Worm (Caenorhabditis elegans): Measurements from ENCODE around the gene gly-4.

The gly-4 gene

DNA sequence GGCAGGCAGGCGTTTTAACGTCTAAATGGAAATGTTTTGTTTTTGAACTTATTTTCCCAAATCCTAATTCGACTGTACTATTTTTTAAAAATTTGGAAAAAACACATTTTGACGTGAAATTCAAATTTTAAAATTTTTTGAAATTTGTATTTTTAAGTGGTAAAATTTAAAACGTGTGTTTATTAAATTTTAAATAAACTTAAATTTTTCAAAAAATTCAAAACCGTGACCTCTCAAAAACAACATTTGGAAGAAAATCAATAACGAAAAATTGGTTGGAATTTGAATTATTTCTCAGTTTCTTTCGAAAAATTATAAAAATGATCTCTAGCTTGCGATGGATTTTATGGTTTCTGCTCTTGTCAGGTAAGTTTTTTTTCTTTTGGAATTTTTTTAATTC is 37.8 kb downstream of the gly-4 start, which contains the start of gene Y116F11B.8:
Y116F11B.8 (plus strand) TSS at position 301 of the 400 bp plus-strand sequence.
- no peak for TF ChIP-seq unc-62 (GFP tag; optimal IDR thresholded peaks at IDR 0.05)

DNA sequence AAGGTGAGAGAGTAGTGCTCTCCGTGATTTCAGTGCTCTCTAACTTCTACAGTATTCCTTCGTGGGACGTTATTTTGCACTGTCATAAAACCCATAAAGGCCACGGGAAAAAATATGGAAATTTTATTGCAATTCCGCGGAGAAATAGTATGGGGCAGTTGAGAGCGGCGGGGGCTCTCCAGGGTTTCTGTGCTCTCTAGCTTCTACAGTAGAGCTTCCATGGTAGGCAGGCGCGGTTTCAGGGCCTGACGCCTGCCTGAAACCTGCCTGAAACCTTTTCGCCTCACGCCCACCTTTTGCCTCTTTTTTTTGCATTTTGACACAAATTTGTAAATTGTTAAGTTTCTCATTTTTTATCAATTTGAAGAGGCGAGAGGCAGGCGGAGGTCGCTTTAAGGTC is 38.2 kb downstream of the gly-4 start:
- no peak for TF ChIP-seq unc-62 (GFP tag; optimal IDR thresholded peaks at IDR 0.05)

DNA sequence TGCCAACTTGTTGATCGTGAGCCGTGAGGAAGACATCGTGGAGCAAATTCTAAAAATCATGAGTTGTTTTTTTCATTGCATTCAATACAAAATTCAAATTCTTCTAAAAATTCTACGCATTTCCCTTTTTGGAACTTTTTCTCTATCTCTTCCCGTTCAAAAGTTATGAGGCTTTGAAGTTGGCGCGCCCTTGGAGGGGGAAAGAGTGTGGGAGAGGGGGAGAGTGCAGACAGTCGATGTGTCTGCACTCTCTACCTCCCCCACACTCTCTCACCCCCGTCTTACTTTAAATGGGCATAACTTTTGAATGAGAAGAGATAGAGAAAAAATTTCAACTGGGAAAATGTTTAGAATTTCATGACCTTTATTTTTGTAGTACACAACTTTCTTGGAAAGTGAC is 38.8 kb downstream of the gly-4 start:
- no peak for TF ChIP-seq unc-62 (GFP tag; optimal IDR thresholded peaks at IDR 0.05)

DNA sequence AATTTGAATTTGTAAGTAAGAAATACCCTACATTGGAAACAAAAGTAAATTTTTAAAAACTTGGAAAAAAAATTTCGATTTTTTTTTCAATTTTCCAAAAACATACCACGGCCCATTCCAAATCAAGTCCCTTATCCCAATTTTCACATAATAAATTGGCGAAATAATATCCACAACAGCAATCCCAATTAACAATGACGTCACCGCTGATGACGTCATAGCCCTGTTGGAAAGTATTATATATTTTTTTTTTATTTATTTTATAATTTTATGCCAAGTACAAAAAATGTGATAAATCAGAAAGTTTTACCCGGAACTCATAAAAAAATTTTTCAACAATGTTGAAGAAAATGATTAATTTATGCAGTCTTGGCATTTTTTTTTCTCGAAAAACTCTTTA is 41.5 kb downstream of the gly-4 start:
- no peak for TF ChIP-seq unc-62 (GFP tag; optimal IDR thresholded peaks at IDR 0.05)

DNA sequence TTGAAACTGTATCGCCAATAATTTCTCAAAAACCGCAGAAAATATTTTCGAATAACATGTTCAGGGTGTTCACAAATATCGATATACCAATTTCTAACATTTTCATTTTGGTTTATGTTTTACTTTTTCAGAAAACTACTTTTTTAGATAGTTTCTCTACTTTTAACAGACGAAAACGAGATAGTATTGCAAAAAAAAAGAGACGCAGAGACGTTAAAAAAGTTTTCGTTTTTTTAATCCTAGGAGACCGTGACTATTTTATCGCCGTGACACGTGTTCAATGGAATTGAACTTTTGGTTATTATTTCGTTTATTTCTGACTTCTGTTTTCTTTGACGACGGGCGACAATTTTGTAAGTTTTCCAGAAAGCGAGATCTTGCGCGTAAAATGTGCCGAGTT is 47.1 kb downstream of the gly-4 start, which contains the start of gene Y116F11B.7:
Y116F11B.7 (plus strand) TSS at position 301 of the 400 bp plus-strand sequence.
- no peak for TF ChIP-seq unc-62 (GFP tag; optimal IDR thresholded peaks at IDR 0.05)

DNA sequence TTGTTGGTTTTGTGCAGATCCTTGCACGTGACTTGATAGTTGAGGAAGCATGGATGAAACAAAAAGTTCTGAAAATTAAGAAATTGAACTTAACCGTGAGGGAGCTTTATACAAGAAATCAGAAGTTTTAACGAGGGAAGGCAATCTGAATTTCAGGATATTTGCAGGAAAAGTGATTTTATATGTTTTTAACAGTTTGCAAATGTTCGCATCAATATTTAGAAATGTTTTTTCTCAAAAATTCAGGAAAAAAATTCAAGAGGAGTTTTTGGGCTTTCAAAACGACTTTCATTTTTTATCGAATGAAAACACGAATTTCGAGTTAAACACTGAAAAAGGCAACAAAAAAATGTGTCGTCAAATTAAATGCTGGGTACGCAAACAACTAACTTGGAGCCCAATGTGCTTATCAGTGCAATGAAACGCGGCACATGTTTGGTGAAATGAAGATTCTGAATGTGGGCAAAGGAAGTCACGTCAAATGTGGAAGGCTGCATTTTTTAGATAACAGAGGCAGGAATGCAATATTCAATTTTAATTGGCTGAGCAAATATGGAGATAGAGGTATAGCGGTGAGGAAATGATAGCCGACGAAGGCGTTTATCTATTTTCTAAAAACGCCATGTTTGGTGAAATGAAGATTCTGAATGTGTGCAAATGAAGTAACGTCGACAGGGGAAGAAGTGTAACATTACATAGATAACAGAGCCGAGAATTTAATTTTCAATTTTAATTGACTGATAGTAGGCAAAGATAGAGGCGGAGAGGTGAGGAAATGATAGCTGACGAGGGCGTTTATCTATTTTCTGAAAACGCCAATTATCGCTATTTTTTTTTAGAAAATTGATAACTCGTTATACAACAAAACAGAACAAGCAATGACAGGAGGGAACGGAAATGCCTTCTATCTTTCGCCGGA is 49.0 kb downstream of the gly-4 start, which contains the start of gene Y116F11B.6:
Y116F11B.6 (minus strand) TSS at position 51 of the 919 bp plus-strand sequence.
- TF ChIP-seq unc-62 (GFP tag; optimal IDR thresholded peaks at IDR 0.05): no peak

DNA sequence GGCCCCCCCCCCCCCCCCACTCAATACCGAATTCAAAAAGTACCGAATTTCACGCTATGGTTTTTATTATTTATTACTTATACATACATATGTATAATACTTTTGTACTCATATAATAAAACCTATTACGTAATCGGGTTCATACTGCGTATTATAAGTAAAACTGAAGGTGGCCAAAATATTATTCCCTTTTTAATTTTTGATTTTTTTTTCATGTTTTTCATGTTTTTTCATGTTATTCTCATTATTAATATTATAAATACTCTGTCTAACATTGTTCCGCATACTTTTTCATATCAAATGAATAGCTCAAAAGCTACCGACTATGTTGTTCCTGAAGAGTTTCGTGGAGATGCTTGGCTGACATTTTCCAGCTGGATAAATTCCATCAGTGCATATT is 59.0 kb downstream of the gly-4 start, which contains the start of gene srw-38:
srw-38 (plus strand) TSS at position 301 of the 400 bp plus-strand sequence.
- no peak for TF ChIP-seq unc-62 (GFP tag; optimal IDR thresholded peaks at IDR 0.05)

- no peak for TF ChIP-seq unc-62 (GFP tag; optimal IDR thresholded peaks at IDR 0.05)
Measured at ce11 chrV:19831588-19831987, 63.6 kb downstream of the gly-4 start.
